Fruit fly (Drosophila melanogaster) whole organism: Measurements from ENCODE around the gene CG44038.

Source experiments
- Dll ChIP-seq: fragments of >200 bp; optimal IDR thresholded peaks from 2 replicates; lab custom pipeline; 2017
- EcR ChIP-seq, 2 experiments: fragments of >200 bp; optimal IDR thresholded peaks; 2 replicates each; lab custom pipeline; 2017; ENCODE audit warnings: missing biosample characterization in 2 of 2, missing genetic modification characterization in 2 of 2, missing genetic modification reagents in 2 of 2
- pan ChIP-seq: fragments of >200 bp; optimal IDR thresholded peaks from 2 replicates; lab custom pipeline; 2017
- psq ChIP-seq: fragments of >200 bp; optimal IDR thresholded peaks from 2 replicates; lab custom pipeline; 2017
- usp ChIP-seq: fragments of >200 bp; optimal IDR thresholded peaks from 2 replicates; lab custom pipeline; 2017; ENCODE audit warnings: missing biosample characterization, missing genetic modification characterization, mixed read lengths

- TF ChIP-seq psq (lab: Kevin White, UChicago) (no peak), Dll (lab: Kevin White, UChicago) (no peak), EcR (GFP tag; optimal IDR thresholded peaks at IDR 0.05; lab: Kevin White, UChicago) (no peak), pan (no peak), usp (GFP tag; lab: Kevin White, UChicago) (no peak)
Observed at dm6 chr3R:12301528-12301927, 40.8 kb downstream of the CG44038 start.
